Worm (Caenorhabditis elegans) whole organism, L3 larva: ENCODE measurements around the gene somi-1.
A peak's percentile ranks its signal among the peaks of the same experiment; 100 is the strongest.

Experiments used
- ZK546.5 ChIP-seq: sonication (generic microtip); optimal IDR thresholded peaks from 2 replicates; lab custom pipeline; 2017; ENCODE audit warnings: missing biosample characterization, missing genetic modification characterization
- ceh-82 ChIP-seq: fragments of 150-350 bp; optimal IDR thresholded peaks from 2 replicates; lab custom pipeline; 2014; ENCODE audit warnings: missing biosample characterization, missing genetic modification characterization
- egl-5 ChIP-seq: fragments of 150-350 bp; optimal IDR thresholded peaks from 2 replicates; lab custom pipeline; 2017; ENCODE audit warnings: missing biosample characterization, missing genetic modification reagents, missing genetic modification characterization, inconsistent platforms
- elt-1 ChIP-seq: fragments of 150-350 bp; optimal IDR thresholded peaks from 2 replicates; lab custom pipeline; 2014; ENCODE audit warnings: missing biosample characterization, missing genetic modification characterization
- elt-3 ChIP-seq, 3 experiments: fragments of 150-350 bp in 1 of 3; sonication (generic microtip) in 2 of 3; optimal IDR thresholded peaks; 2 replicates in 2 of 3; 4 replicates in 1 of 3; lab custom pipeline; 2014 to 2017; ENCODE audit warnings: missing biosample characterization in 3 of 3, missing genetic modification characterization in 3 of 3
- mdl-1 ChIP-seq: fragments of 150-350 bp; optimal IDR thresholded peaks from 2 replicates; lab custom pipeline; 2014; ENCODE audit warnings: missing biosample characterization, missing genetic modification characterization
- nhr-12 ChIP-seq: fragments of 150-350 bp; optimal IDR thresholded peaks from 2 replicates; lab custom pipeline; 2014; ENCODE audit warnings: missing biosample characterization, missing genetic modification characterization
- nhr-23 ChIP-seq: fragments of 150-350 bp; optimal IDR thresholded peaks from 2 replicates; lab custom pipeline; 2014; ENCODE audit warnings: missing biosample characterization, missing genetic modification reagents, missing genetic modification characterization
- nhr-77 ChIP-seq: fragments of 150-350 bp; optimal IDR thresholded peaks from 2 replicates; lab custom pipeline; 2014; ENCODE audit warnings: missing biosample characterization, missing genetic modification characterization
- pha-4 ChIP-seq: fragments of 150-350 bp; optimal IDR thresholded peaks from 2 replicates; lab custom pipeline; 2014; ENCODE audit warnings: missing biosample characterization, missing genetic modification reagents, missing genetic modification characterization
- pqm-1 ChIP-seq: fragments of 150-350 bp; optimal IDR thresholded peaks from 2 replicates; lab custom pipeline; 2017; ENCODE audit warnings: missing biosample characterization, missing genetic modification characterization, inconsistent platforms
- snpc-4 ChIP-seq: fragments of 150-350 bp; optimal IDR thresholded peaks from 2 replicates; lab custom pipeline; 2014; ENCODE audit warnings: missing biosample characterization, missing genetic modification characterization

DNA sequence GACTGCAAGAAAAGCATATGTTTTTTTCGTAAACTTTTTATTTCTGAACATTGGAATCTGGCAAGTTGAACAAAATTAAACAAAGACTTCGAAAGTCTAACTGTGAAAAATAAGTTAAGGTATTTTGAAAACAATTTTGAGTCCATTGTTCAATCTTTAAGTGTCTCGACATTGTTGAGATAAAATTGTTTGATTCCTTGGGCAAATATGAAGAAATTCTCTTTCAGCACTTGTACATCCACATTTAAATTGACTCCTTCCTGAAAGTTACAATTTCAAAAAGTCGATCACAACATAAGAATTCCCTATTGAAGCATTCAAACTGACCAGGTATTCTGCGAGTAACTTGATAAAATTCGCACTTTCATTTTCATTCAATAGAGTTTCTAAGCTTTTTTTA lies 24.9 kb upstream of the somi-1 start:
- TF ChIP-seq ceh-82 (tag; lab: Kevin White, UChicago) (peak; percentile 39), nhr-23 (tag; lab: Kevin White, UChicago) (no peak), snpc-4 (no peak), pqm-1 (tag; lab: Kevin White, UChicago) (no peak), ZK546.5 (tag; lab: Kevin White, UChicago) (no peak), elt-3 (tag; optimal IDR thresholded peaks at IDR 0.05; lab: Kevin White, UChicago) (no peak), pha-4 (tag; lab: Kevin White, UChicago) (no peak), elt-1 (tag; lab: Kevin White, UChicago) (no peak), mdl-1 (no peak), nhr-77 (tag; lab: Kevin White, UChicago) (peak; percentile 79), egl-5 (no peak), nhr-12 (no peak)
